Fruit fly (Drosophila melanogaster): ENCODE results near the gene mab-21.

mab-21 gene

dm6 chrX:5989368-5989767, 23.6 kb downstream of the mab-21 start (continued):
- peak; percentile 18 for TF ChIP-seq Fer1 (GFP tag; optimal IDR thresholded peaks at IDR 0.05)
- 0 out of 2 replicates have a peak, but pooled peaks have one; percentile 44 for TF ChIP-seq CG32772 (GFP tag; IDR thresholded peaks at IDR 0.05)
- peak; percentile 8 for TF ChIP-seq CG3281 (GFP tag; optimal IDR thresholded peaks at IDR 0.05)
- TF ChIP-seq slou (GFP tag; optimal IDR thresholded peaks at IDR 0.05): no peak
- peak; percentile 58 for TF ChIP-seq CG10979 (tag; optimal IDR thresholded peaks at IDR 0.05)
- TF ChIP-seq Drgx (GFP tag; IDR thresholded peaks at IDR 0.05): no peak
- no peak for TF ChIP-seq Sry-β (GFP tag; optimal IDR thresholded peaks at IDR 0.05)
- TF ChIP-seq gem (tag; optimal IDR thresholded peaks at IDR 0.05): peak; percentile 64
- peak; percentile 45; the same call in 1 of the 2 replicates for TF ChIP-seq lmd (GFP tag; IDR thresholded peaks at IDR 0.05)
- TF ChIP-seq E2f2 (GFP tag; IDR thresholded peaks at IDR 0.05): peak; percentile 18; the same call in 1 of the 2 replicates
- TF ChIP-seq Med (GFP tag): no peak
- TF ChIP-seq bsh (GFP tag; optimal IDR thresholded peaks at IDR 0.05): peak in 1 of 2 experiments; percentile 64
- TF ChIP-seq ind (GFP tag; optimal IDR thresholded peaks at IDR 0.05): peak; percentile 10
- TF ChIP-seq CG4424 (GFP tag; optimal IDR thresholded peaks at IDR 0.05): peak; percentile 28
- TF ChIP-seq CG1603 (tag; optimal IDR thresholded peaks at IDR 0.05): peak; percentile 54
- peak; percentile 63; the same call in 2 of the 3 replicates for TF ChIP-seq ase (GFP tag; IDR thresholded peaks at IDR 0.05)
- peak; percentile 65 for TF ChIP-seq CG15269 (tag; optimal IDR thresholded peaks at IDR 0.05)
- TF ChIP-seq slp2 (GFP tag; optimal IDR thresholded peaks at IDR 0.05): no peak
- TF ChIP-seq az2 (GFP tag; optimal IDR thresholded peaks at IDR 0.05): peak; percentile 28
- peak; percentile 75 for TF ChIP-seq sens (GFP tag)
- no peak for TF ChIP-seq Lim3 (GFP tag; IDR thresholded peaks at IDR 0.05)
- TF ChIP-seq NC2β (GFP tag; optimal IDR thresholded peaks at IDR 0.05): no peak
- TF ChIP-seq dmrt99B (tag; optimal IDR thresholded peaks at IDR 0.05): peak; percentile 72
- no peak for TF ChIP-seq lbe (GFP tag; optimal IDR thresholded peaks at IDR 0.05)
- no peak for TF ChIP-seq CG9876 (GFP tag; optimal IDR thresholded peaks at IDR 0.05)
- TF ChIP-seq Pdp1 (GFP tag; optimal IDR thresholded peaks at IDR 0.05): no peak
- peak; percentile 37 for TF ChIP-seq CG15601 (tag; optimal IDR thresholded peaks at IDR 0.05)
- TF ChIP-seq sisA (GFP tag; IDR thresholded peaks at IDR 0.05): peak; percentile 49
- TF ChIP-seq CG6272 (GFP tag; IDR thresholded peaks at IDR 0.05): no peak
- 0 out of 2 replicates have a peak, but pooled peaks have one; percentile 37 for TF ChIP-seq Awh (GFP tag; IDR thresholded peaks at IDR 0.05)
- peak; percentile 4 for TF ChIP-seq CG5180 (GFP tag; optimal IDR thresholded peaks at IDR 0.05)
- TF ChIP-seq eve (GFP tag; optimal IDR thresholded peaks at IDR 0.05): no peak
- no peak for TF ChIP-seq CG17802 (tag; optimal IDR thresholded peaks at IDR 0.05)
- TF ChIP-seq tgo (GFP tag; IDR thresholded peaks at IDR 0.05): peak; percentile 42; the same call in 1 of the 3 replicates
- no peak for TF ChIP-seq tna (GFP tag; IDR thresholded peaks at IDR 0.05; ENCODE audit: partially characterized antibody)
- peak; percentile 9 for TF ChIP-seq gsb-n (tag; optimal IDR thresholded peaks at IDR 0.05)
- TF ChIP-seq CG30403 (GFP tag; optimal IDR thresholded peaks at IDR 0.05): peak; percentile 33
- TF ChIP-seq Nf-YB (GFP tag; optimal IDR thresholded peaks at IDR 0.05): no peak
- TF ChIP-seq ara (GFP tag; IDR thresholded peaks at IDR 0.05): peak; percentile 61; the same call in 1 of the 2 replicates
- peak; percentile 61 for TF ChIP-seq CG17359 (tag; optimal IDR thresholded peaks at IDR 0.05)
- TF ChIP-seq disco-r (GFP tag; optimal IDR thresholded peaks at IDR 0.05): no peak
- no peak for TF ChIP-seq CG10321 (GFP tag; IDR thresholded peaks at IDR 0.05)
- peak; percentile 52 for TF ChIP-seq CG12391 (tag; optimal IDR thresholded peaks at IDR 0.05)
- no peak for TF ChIP-seq MESR4 (GFP tag; optimal IDR thresholded peaks at IDR 0.05)
- peak; percentile 72 for TF ChIP-seq CG11696 (GFP tag; IDR thresholded peaks at IDR 0.05)
- TF ChIP-seq Blimp-1 (GFP tag; optimal IDR thresholded peaks at IDR 0.05): peak; percentile 49
- 0 out of 2 replicates have a peak, but pooled peaks have one; percentile 9 for TF ChIP-seq sob (GFP tag; IDR thresholded peaks at IDR 0.05)
- TF ChIP-seq al (GFP tag; IDR thresholded peaks at IDR 0.05): no peak
- TF ChIP-seq inv (GFP tag; IDR thresholded peaks at IDR 0.05; ENCODE audit: partially characterized antibody): no peak
- TF ChIP-seq CG14710 (tag; optimal IDR thresholded peaks at IDR 0.05): peak; percentile 13
